Fruit fly (Drosophila melanogaster) Kc167 (cell line): Measurements from ENCODE around the gene Zip99C.

Experiments used
- Myc ChIP-seq: fragments of >200 bp; optimal IDR thresholded peaks from 2 replicates; lab custom pipeline; 2017; ENCODE audit warnings: missing external identifiers
- Sin3A ChIP-seq: fragments of >200 bp; optimal IDR thresholded peaks from 2 replicates; lab custom pipeline; 2018; ENCODE audit warnings: missing external identifiers
- h ChIP-seq: fragments of >200 bp; optimal IDR thresholded peaks from 3 replicates; lab custom pipeline; 2018; ENCODE audit warnings: missing external identifiers
- insv ChIP-seq: fragments of >200 bp; optimal IDR thresholded peaks from 3 replicates; lab custom pipeline; 2018; ENCODE audit warnings: missing external identifiers
- psq ChIP-seq: fragments of >200 bp; optimal IDR thresholded peaks from 2 replicates; lab custom pipeline; 2017; ENCODE audit warnings: missing external identifiers
- ttk ChIP-seq: sonication (Bioruptor generic); optimal IDR thresholded peaks from 2 replicates; lab custom pipeline; 2017; ENCODE audit warnings: missing external identifiers

The Zip99C gene

DNA sequence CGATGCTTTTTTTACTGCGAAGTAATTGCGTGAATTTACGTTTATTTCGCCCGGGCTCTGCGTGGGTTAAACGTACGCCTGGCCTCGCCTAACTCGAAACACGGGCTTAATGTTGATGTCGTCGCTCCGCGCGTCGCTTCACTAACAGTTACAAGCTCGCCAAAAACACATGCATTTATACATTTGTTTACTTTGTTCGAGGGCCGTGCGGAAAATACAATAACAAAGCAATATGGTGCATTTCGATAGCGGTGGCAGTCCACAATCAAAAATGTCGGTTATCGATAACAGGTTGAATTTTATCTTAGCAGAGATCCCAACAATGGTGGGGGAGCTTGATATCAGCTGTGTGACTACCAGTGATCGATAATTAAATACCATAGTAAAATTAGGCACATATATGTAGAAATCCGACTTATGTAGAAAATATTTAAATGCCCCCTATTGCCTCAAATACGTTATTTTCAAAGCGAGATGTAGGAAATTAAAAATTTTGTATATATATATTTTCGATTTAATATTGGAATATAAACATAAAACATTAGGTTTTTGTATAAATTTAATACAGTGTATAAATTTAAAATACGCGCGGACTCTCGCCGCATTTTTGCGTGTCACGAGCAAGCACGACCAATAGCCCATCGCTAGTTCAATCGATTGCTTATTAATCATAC lies at the start of gene Zip99C:
TSS of gene Zip99C (minus strand) at position 220 of the 674 bp plus-strand sequence.
- TF ChIP-seq Sin3A (lab: Kevin White, UChicago) (no peak), Myc (no peak), insv (no peak)

DNA sequence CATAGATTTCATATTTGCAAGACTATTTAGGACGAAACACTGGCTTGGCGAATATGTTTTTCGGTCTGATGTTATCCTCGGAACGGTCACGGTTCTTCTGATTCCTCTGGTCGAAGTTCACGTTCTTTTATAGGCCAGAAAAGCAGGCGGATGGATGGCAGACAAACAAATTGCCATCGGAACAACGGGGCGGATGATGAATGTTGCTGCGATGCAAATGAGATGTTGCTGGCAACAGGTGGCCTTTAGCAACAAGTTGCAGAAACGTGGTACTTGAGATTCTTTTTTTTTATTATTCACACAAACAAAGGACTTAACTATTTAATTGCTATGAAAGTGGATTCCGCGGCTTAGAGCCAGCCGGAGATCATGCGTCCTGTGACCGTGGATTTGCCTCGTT lies 45.6 kb upstream of the Zip99C start, which contains the start of gene Capa:
TSS of gene Capa (minus strand) at position 101 of the 400 bp plus-strand sequence.
- TF ChIP-seq Myc, result no peak
- no peak for TF ChIP-seq insv
- TF ChIP-seq psq, result no peak

DNA sequence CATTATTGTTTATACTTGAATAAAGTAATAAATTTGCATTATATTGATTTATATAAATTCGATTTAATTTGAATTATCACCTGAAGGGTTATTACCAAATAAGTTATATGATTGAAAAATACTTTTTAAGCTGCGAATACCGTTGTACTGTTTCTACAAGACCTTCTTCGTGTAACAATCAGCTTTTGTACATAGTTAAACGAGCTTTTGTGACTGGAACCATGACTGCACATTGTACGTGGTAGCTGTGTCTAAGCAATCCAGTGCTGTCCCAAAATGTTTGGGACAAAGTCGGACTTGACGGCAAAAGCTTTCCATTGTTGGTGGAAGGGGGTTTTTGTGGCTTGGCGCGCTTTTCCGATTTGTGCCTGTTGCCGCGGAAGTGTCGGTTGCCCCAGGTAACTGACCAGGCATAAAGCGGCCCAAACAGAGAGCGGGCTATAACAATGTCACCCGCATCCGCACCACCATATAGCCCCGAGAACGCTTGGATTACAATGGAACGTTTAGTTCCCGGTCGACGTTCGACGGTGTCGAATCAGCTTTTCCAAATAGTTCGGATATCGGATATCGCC lies 39.0 kb upstream of the Zip99C start, which contains the start of gene CG31036:
TSS of gene CG31036 (plus strand) at position 507 of the 575 bp plus-strand sequence.
- TF ChIP-seq insv, result no peak

DNA sequence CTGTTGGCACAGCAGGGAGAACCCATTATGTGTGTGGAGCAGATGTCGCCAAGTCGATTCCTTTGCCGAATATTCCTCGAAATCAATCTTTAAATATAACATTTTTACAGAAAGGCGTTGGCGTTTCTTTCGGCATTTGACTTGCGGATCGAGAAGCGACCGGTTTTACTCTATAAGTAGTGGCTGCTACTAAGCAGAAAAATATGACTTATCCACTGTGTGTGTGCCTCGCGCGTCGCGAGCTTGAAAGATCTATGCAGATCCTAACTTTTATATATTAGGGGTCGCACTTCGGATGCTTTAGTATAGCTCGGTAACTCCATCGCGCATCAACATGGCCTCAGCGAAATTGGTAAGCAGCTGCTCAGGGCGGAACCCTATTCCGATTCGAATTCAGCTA lies 36.5 kb upstream of the Zip99C start, which contains the start of gene CG15515:
TSS of gene CG15515 (plus strand) at position 301 of the 400 bp plus-strand sequence.
- TF ChIP-seq Myc, result no peak

DNA sequence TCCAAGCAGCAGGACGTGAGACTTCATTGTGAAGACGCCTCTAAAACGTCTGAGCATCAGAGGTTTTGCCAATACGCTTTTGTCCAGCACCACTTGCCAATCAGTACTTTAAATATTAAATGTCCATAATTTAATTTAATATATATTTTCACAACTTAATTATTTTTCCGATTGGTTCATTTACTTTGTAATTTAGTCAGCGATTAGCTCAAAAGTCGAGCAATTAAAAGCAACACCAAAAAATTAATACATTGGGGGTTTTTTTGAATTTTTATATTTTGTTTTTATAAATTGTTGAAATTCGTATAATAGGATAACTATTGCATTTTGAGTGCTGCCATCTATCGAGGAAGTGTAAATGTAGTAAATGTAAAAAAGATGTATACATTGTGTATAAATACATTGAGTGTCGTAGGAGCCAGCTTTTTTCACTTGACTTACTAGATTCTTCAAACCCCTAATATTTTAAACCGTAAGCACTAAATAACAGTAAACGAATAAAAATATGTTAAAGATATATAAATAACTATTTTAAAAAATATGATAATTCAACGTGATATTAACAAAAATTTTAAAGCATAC lies 35.2 kb upstream of the Zip99C start, which contains the start of gene CG15517:
TSS of gene CG15517 (minus strand) at position 51 of the 582 bp plus-strand sequence.
- TF ChIP-seq ttk (lab: Kevin White, UChicago) (no peak), insv (no peak), psq (no peak), Myc (no peak), Sin3A (lab: Kevin White, UChicago) (no peak), h (lab: Kevin White, UChicago) (no peak)

DNA sequence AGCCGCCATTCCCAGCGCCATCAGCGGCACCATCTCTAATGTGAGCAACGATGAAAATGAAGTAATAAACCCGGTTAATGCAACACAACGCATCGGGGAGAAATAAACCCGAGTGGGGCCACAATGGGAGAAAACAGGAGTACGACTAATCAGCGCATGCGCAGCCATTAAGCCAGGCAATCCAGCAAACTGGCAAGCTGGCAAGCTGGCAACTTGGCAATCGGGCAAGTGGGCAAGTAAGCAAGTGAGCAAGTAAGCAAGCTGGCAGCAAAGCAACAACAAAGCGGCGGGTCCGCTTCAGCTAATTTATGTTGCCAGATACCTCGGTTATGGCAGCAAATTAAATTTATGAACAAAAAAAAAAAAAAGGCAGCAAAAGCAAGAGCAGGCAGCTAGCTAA lies 30.9 kb upstream of the Zip99C start:
- TF ChIP-seq h (lab: Kevin White, UChicago), result no peak
- no peak for TF ChIP-seq Myc
- TF ChIP-seq psq, result no peak
- TF ChIP-seq ttk (lab: Kevin White, UChicago), result no peak
- no peak for TF ChIP-seq insv

DNA sequence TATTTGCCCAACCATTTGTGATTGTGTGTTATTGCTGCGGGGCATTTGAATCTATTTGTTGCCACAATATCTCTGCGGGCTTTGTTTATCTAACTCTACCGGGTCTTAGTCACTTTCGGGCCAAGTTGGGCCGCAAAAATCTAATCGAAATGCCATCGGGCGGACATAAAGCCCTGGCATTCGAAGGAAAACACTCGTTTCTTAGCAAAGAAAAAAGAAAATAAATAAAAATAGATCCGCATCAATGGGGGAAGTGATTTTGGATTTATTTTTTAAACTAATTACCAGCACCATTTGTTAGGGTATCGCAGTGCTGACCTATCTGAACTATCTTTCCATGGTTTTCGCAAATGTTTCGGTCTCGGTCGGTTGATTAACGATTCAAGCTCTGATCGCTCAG lies 29.9 kb upstream of the Zip99C start:
- TF ChIP-seq psq (no peak), insv (no peak), ttk (lab: Kevin White, UChicago) (no peak), h (lab: Kevin White, UChicago) (no peak), Myc (no peak), Sin3A (lab: Kevin White, UChicago) (no peak)

DNA sequence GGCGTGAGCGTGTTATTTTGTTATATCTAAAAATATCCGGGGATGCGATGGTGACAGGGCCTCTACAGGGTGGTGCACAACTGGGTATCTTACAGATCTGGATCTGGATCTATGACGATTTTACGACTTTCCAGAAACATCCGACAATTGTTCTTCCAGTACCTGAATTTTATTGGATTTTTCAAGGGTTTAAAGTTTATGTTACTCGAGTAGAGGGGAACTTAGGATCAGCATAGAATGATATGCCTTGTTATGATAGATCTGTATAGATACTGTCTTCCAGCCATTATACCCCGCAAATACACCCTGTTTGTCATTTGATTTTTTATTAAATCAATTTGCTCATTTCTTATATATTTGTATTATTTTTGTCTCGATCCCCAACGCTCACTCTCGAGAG lies 25.7 kb upstream of the Zip99C start:
- TF ChIP-seq Myc (no peak), psq (no peak), insv (no peak), ttk (lab: Kevin White, UChicago) (no peak), h (lab: Kevin White, UChicago) (no peak), Sin3A (lab: Kevin White, UChicago) (no peak)

DNA sequence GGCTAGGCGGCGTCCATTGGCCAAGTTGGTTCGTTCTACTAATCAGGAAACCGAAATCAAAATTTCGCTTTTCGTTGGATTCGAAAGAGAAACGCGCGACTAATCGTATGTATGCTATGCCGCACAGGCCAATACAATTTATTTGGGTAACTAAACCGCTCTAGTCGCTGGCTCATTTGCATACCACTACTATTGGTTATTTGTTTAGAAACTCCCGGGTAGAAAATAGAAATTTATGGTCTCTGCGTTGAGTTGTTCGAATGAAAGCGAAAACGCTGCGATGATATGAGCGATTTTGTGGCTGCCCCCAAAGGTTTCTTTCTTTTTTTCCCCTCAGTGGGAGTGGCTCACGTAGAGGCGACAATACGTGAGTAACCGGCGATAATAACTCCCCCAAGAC lies 24.3 kb upstream of the Zip99C start:
- TF ChIP-seq Sin3A (lab: Kevin White, UChicago) (no peak), ttk (lab: Kevin White, UChicago) (no peak), insv (no peak), psq (no peak), h (lab: Kevin White, UChicago) (no peak), Myc (no peak)

DNA sequence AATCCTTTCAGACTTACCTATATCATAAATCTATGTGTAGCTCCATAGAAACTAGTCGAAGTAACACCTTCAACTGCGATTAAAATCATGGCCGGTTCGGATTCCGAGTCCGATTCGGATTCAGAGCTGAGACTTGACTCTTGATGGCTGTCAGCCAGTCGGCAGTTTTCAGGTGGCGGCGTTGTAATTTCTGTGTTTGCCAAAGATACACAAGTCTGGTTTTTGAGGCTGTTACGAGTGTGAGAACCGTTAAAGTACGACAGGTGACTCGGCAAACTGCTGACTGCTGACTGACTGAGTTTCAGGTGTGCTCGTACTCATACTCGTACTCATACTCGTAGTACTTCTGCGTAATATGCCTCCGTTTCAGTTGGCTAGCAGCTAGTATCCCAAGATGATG lies 22.5 kb upstream of the Zip99C start:
- TF ChIP-seq psq (no peak), Sin3A (lab: Kevin White, UChicago) (no peak), insv (no peak), Myc (no peak), h (lab: Kevin White, UChicago) (no peak), ttk (lab: Kevin White, UChicago) (no peak)

DNA sequence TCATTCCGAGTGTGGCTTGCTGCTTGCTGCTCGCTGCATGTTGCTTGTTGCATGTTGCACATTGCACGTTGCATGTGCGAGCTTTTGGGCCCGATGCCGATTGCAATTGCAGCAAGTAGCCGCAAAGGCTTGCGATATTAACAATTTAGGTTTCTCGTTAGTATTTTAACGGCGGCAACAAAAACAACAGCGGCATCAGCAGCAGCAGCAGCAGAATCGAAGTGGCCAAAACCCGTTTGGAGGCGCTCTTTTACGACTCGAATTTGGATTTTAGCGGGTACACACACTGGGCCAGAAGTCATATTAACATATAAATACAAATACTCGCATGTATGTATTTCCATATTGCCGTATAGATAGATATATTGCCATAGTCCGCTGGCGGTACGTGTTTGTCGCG lies 11.6 kb upstream of the Zip99C start:
- TF ChIP-seq ttk (lab: Kevin White, UChicago), result no peak
- TF ChIP-seq Sin3A (lab: Kevin White, UChicago), result no peak
- TF ChIP-seq Myc, result no peak
- no peak for TF ChIP-seq psq
- no peak for TF ChIP-seq insv
- no peak for TF ChIP-seq h (lab: Kevin White, UChicago)

DNA sequence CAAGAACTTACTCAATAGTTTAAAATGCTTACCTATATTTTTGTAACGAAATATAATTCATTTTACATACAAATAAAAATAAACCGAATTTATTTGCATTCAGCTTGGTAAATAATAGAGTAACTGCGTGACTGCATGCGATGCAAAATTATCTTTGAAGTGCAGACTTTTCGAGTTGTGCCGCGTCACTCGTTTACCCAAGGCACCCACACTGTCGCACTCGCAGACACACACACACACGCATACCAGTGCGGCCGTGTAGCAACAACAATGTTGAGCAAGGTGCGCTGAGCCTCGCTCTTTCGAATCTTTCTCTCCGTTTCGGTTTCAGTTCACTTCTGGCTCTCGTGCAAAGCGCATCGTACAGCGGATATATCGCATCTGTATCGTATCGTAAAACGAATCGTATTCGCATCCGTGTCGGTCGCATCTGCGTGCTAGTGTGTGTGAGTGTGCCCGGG lies 8.1 kb upstream of the Zip99C start, which contains the start of gene CG31038:
TSS of gene CG31038 (plus strand) at position 327 of the 461 bp plus-strand sequence.
- TF ChIP-seq Myc (no peak), Sin3A (lab: Kevin White, UChicago) (no peak), ttk (lab: Kevin White, UChicago) (no peak), psq (no peak), h (lab: Kevin White, UChicago) (no peak), insv (no peak)

DNA sequence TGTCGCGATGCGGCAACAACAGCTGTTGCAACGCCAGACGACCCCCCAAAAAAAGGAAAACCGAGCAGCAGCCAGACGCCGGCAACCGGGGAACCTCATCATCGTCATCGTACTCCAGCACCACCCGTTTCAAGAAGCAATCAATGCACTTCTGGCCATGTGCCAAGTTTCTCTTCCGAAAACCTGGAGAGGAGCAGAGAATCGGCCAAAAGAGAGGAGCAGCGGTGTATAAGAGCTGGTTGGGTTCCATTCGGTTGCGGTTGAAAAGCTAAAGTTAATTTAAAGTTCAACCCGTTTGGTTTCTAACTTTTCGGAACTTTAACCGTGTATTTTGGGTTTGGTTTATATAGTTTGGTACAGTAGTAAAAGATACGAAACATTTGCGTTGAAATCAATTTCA lies 7.5 kb upstream of the Zip99C start:
- TF ChIP-seq psq (no peak), insv (no peak), ttk (lab: Kevin White, UChicago) (no peak), Myc (no peak), h (lab: Kevin White, UChicago) (no peak), Sin3A (lab: Kevin White, UChicago) (no peak)
